Worm (Caenorhabditis elegans): ENCODE results near the gene unc-79.

DNA sequence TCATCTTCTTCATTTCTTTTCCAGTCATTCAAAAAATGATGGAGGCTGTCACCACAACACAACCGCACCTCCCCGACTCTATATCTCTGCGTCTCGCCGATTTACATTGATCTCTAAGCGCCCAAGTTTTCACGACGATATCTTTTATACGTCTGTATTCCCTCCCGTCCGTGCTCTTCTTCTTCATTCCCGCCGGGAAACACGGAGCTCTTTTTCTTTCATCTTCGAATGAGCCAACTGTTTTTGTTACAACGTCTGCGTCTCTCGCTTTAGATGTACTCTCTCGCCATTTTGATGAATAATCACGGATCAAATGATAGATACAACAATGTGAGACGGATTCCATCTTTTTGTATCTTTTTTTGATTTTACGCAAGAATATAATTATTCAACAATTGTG is 47.2 kb downstream of the unc-79 start:
- TF ChIP-seq ztf-29 (GFP tag; IDR thresholded peaks at IDR 0.05) (no peak), flt-1 (GFP tag; IDR thresholded peaks at IDR 0.05) (no peak), klf-2 (GFP tag; conservative IDR thresholded peaks at IDR 0.05) (no peak)

Measured in whole organism, midembryonic.